Worm (Caenorhabditis elegans) whole organism, late embryonic: ENCODE measurements around the gene pqn-42.

Experiments used
- C08G9.2 ChIP-seq: sonication (generic microtip); optimal IDR thresholded peaks from 2 replicates; lab custom pipeline; 2016; ENCODE audit warnings: mild to moderate bottlenecking, missing genetic modification characterization, moderate library complexity, missing compliant biosample characterization
- F13H6.1 ChIP-seq: sonication (generic microtip); optimal IDR thresholded peaks from 2 replicates; lab custom pipeline; 2016; ENCODE audit warnings: missing genetic modification characterization, missing compliant biosample characterization
- K02D7.2 ChIP-seq: sonication (generic microtip); optimal IDR thresholded peaks from 2 replicates; lab custom pipeline; 2017; ENCODE audit warnings: mild to moderate bottlenecking, missing genetic modification characterization, missing compliant biosample characterization
- Y22D7AL.16 ChIP-seq: sonication (generic microtip); optimal IDR thresholded peaks from 2 replicates; lab custom pipeline; 2016; ENCODE audit warnings: missing genetic modification characterization, missing compliant biosample characterization
- ceh-2 ChIP-seq: sonication (generic microtip); optimal IDR thresholded peaks from 2 replicates; lab custom pipeline; 2016; ENCODE audit warnings: missing genotype, missing genetic modification characterization, missing compliant biosample characterization
- ceh-24 ChIP-seq: sonication (generic microtip); optimal IDR thresholded peaks from 2 replicates; lab custom pipeline; 2016; ENCODE audit warnings: mild to moderate bottlenecking, missing genetic modification characterization, missing compliant biosample characterization
- ceh-30 ChIP-seq: fragments of 150-350 bp; optimal IDR thresholded peaks from 2 replicates; lab custom pipeline; 2014; ENCODE audit warnings: missing biosample characterization, missing genetic modification characterization
- ceh-34 ChIP-seq: sonication (generic microtip); optimal IDR thresholded peaks from 2 replicates; lab custom pipeline; 2016; ENCODE audit warnings: mild to moderate bottlenecking, missing genetic modification characterization, missing compliant biosample characterization
- ceh-45 ChIP-seq: fragments of 200-800 bp; sonication (Bioruptor generic); IDR thresholded peaks from 2 replicates; pipeline ENCODE4 v1.3.6; 2022; ENCODE audit warnings: missing genetic modification reagents, missing genetic modification characterization, missing compliant biosample characterization
- ceh-48 ChIP-seq: sonication (generic microtip); optimal IDR thresholded peaks from 2 replicates; lab custom pipeline; 2016; ENCODE audit warnings: missing genetic modification characterization, inconsistent platforms, missing compliant biosample characterization
- che-1 ChIP-seq: sonication (generic microtip); optimal IDR thresholded peaks from 2 replicates; lab custom pipeline; 2016; ENCODE audit warnings: mild to moderate bottlenecking, missing genetic modification characterization, missing compliant biosample characterization
- dmd-4 ChIP-seq: sonication (generic microtip); optimal IDR thresholded peaks from 2 replicates; lab custom pipeline; 2016; ENCODE audit warnings: borderline replicate concordance, missing genetic modification characterization, missing compliant biosample characterization
- dve-1 ChIP-seq: sonication (generic microtip); optimal IDR thresholded peaks from 2 replicates; lab custom pipeline; 2017; ENCODE audit warnings: antibody characterized with exemption, mild to moderate bottlenecking, missing genetic modification characterization, missing compliant biosample characterization
- elt-4 ChIP-seq: sonication (generic microtip); optimal IDR thresholded peaks from 2 replicates; lab custom pipeline; 2016; ENCODE audit warnings: missing genetic modification characterization, missing compliant biosample characterization
- ets-4 ChIP-seq: sonication (generic microtip); optimal IDR thresholded peaks from 2 replicates; lab custom pipeline; 2016; ENCODE audit warnings: missing genetic modification characterization, missing compliant biosample characterization
- eyg-1 ChIP-seq: sonication (generic microtip); optimal IDR thresholded peaks from 2 replicates; lab custom pipeline; 2016; ENCODE audit warnings: missing genotype, missing genetic modification characterization, missing compliant biosample characterization
- fax-1 ChIP-seq: sonication (generic microtip); optimal IDR thresholded peaks from 2 replicates; lab custom pipeline; 2016; ENCODE audit warnings: missing genotype, missing genetic modification characterization, missing compliant biosample characterization
- gmeb-2 ChIP-seq: sonication (generic microtip); optimal IDR thresholded peaks from 2 replicates; lab custom pipeline; 2016; ENCODE audit warnings: missing genetic modification characterization, inconsistent platforms, missing compliant biosample characterization
- hlh-30 ChIP-seq: sonication (generic microtip); optimal IDR thresholded peaks from 2 replicates; lab custom pipeline; 2017; ENCODE audit warnings: antibody characterized with exemption, missing genetic modification characterization, missing compliant biosample characterization; ENCODE audit not compliant: insufficient read depth
- lim-6 ChIP-seq: sonication (generic microtip); optimal IDR thresholded peaks from 2 replicates; lab custom pipeline; 2016; ENCODE audit warnings: missing genetic modification characterization, missing compliant biosample characterization
- madf-2 ChIP-seq: sonication (generic microtip); optimal IDR thresholded peaks from 2 replicates; lab custom pipeline; 2017; ENCODE audit warnings: missing genetic modification characterization, missing compliant biosample characterization
- mec-3 ChIP-seq: sonication (generic microtip); optimal IDR thresholded peaks from 2 replicates; lab custom pipeline; 2016; ENCODE audit warnings: borderline replicate concordance, missing genetic modification characterization, missing compliant biosample characterization
- nfya-1 ChIP-seq: sonication (generic microtip); optimal IDR thresholded peaks from 2 replicates; lab custom pipeline; 2017; ENCODE audit warnings: missing genetic modification characterization, mild to moderate bottlenecking, missing compliant biosample characterization, antibody characterized with exemption, moderate library complexity
- nhr-11 ChIP-seq: fragments of 150-350 bp; optimal IDR thresholded peaks from 2 replicates; lab custom pipeline; 2014; ENCODE audit warnings: missing biosample characterization, missing genetic modification characterization
- npax-4 ChIP-seq: sonication (generic microtip); optimal IDR thresholded peaks from 2 replicates; lab custom pipeline; 2016; ENCODE audit warnings: missing genetic modification characterization, missing compliant biosample characterization
- odd-2 ChIP-seq: sonication (generic microtip); optimal IDR thresholded peaks from 2 replicates; lab custom pipeline; 2017; ENCODE audit warnings: antibody characterized with exemption, mild to moderate bottlenecking, missing genetic modification characterization, missing compliant biosample characterization
- pag-3 ChIP-seq: sonication (generic microtip); optimal IDR thresholded peaks from 2 replicates; lab custom pipeline; 2016; ENCODE audit warnings: missing compliant biosample characterization, missing genetic modification characterization, borderline replicate concordance
- pha-4 ChIP-seq: fragments of 150-350 bp; optimal IDR thresholded peaks from 2 replicates; lab custom pipeline; 2018; ENCODE audit warnings: missing biosample characterization, missing genetic modification reagents, missing genetic modification characterization
- pros-1 ChIP-seq: fragments of 150-350 bp; optimal IDR thresholded peaks from 2 replicates; lab custom pipeline; 2014; ENCODE audit warnings: missing biosample characterization, missing genetic modification reagents, missing genetic modification characterization
- ref-2 ChIP-seq: sonication (generic microtip); optimal IDR thresholded peaks from 2 replicates; lab custom pipeline; 2016; ENCODE audit warnings: missing genetic modification characterization, missing compliant biosample characterization
- sox-2 ChIP-seq: fragments of 200-800 bp; sonication (Bioruptor generic); IDR thresholded peaks from 2 replicates; pipeline ENCODE4 v1.3.6; 2022; ENCODE audit warnings: missing genetic modification reagents, missing genetic modification characterization, missing compliant biosample characterization
- syd-9 ChIP-seq: sonication (generic microtip); optimal IDR thresholded peaks from 2 replicates; lab custom pipeline; 2016; ENCODE audit warnings: mild to moderate bottlenecking, missing genetic modification characterization, moderate library complexity, missing compliant biosample characterization
- tbx-2 ChIP-seq: sonication (generic microtip); optimal IDR thresholded peaks from 2 replicates; lab custom pipeline; 2016; ENCODE audit warnings: missing genetic modification characterization, missing compliant biosample characterization
- tbx-7 ChIP-seq: sonication (generic microtip); optimal IDR thresholded peaks from 2 replicates; lab custom pipeline; 2016; ENCODE audit warnings: missing genotype, missing genetic modification characterization, missing compliant biosample characterization
- unc-3 ChIP-seq, 2 experiments: fragments of 200-800 bp in 1 of 2; sonication (Bioruptor generic) in 1 of 2; sonication (generic microtip) in 1 of 2; conservative IDR thresholded peaks in 1 of 2; optimal IDR thresholded peaks in 1 of 2; 2 replicates each; pipeline versions ENCODE4 v1.3.6 to Lab custom; 2016 to 2022; ENCODE audit warnings: missing compliant biosample characterization in 2 of 2, missing genetic modification characterization in 2 of 2, missing genetic modification reagents in 1 of 2
- unc-42 ChIP-seq: sonication (generic microtip); optimal IDR thresholded peaks from 2 replicates; lab custom pipeline; 2016; ENCODE audit warnings: missing genotype, missing genetic modification characterization, missing compliant biosample characterization
- unc-55 ChIP-seq: sonication (generic microtip); optimal IDR thresholded peaks from 2 replicates; lab custom pipeline; 2017; ENCODE audit warnings: missing biosample characterization, missing genetic modification reagents, missing genetic modification characterization
- zip-5 ChIP-seq: sonication (generic microtip); optimal IDR thresholded peaks from 2 replicates; lab custom pipeline; 2016; ENCODE audit warnings: missing genetic modification characterization, missing compliant biosample characterization
- ztf-16 ChIP-seq: sonication (generic microtip); optimal IDR thresholded peaks from 2 replicates; lab custom pipeline; 2017; ENCODE audit warnings: missing genetic modification characterization, missing compliant biosample characterization

The pqn-42 gene

DNA sequence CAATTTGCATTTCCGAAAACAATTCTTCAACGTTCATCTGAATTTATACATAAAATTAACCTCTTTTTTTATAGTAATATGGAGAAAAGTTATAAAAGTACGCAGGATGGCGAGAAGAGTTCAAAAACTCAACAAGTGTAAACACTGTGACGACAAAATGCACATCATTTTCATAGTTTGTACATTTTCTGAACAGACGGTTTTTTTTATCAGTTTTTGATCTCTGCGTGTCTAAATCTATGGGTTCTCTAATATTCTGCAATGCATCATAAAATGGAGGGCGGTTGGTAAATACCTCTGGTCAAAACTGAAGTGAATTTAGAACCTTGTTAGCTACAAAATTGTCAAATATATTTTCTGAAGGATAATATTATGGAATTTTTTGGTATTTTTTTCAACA lies 43.3 kb downstream of the pqn-42 start, which contains the start of gene fbxa-4:
Gene fbxa-4 (minus strand): TSS at position 93 of the 400 bp plus-strand sequence.
- TF ChIP-seq ceh-30 (tag; lab: Kevin White, UChicago) (no peak), pha-4 (tag; lab: Kevin White, UChicago) (no peak), npax-4 (tag; lab: Kevin White, UChicago) (no peak), elt-4 (tag; lab: Kevin White, UChicago) (no peak), odd-2 (no peak)

DNA sequence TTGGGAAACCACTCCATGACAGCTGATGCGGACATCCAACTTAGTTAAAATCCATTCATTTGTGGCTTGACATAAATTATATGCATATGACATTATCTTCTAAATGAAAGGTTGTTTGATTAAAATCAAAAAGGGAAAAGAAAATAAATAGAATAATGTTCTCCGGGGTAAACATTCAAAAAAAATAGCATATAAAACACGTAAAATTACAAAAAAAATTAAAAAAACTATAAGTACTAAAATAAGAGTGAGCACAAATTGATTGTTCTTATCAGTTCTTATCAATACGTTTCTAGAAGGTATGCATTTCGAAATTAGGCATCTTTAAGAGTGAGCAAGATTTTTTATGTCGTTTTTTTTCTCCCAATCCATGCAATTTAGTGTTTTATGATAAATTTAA lies 46.1 kb downstream of the pqn-42 start, which contains the start of gene fbxa-182:
Gene fbxa-182 (minus strand): TSS at position 101 of the 400 bp plus-strand sequence.
- TF ChIP-seq ceh-45: no peak
- no peak for TF ChIP-seq mec-3 (tag; lab: Kevin White, UChicago)
- TF ChIP-seq unc-3 (GFP tag; conservative IDR thresholded peaks at IDR 0.05; lab: Robert Waterston, UW): no peak
- TF ChIP-seq unc-3 (tag; optimal IDR thresholded peaks at IDR 0.05; lab: Kevin White, UChicago): no peak
- TF ChIP-seq ref-2 (tag; lab: Kevin White, UChicago): no peak
- TF ChIP-seq ceh-24 (tag; lab: Kevin White, UChicago): no peak
- no peak for TF ChIP-seq lim-6 (tag; lab: Kevin White, UChicago)
- TF ChIP-seq C08G9.2 (tag; lab: Kevin White, UChicago): no peak
- no peak for TF ChIP-seq unc-55 (GFP tag; lab: Kevin White, UChicago)
- no peak for TF ChIP-seq ceh-2
- no peak for TF ChIP-seq che-1
- no peak for TF ChIP-seq dve-1
- no peak for TF ChIP-seq syd-9
- no peak for TF ChIP-seq pag-3 (tag; lab: Kevin White, UChicago)
- TF ChIP-seq eyg-1 (tag; lab: Kevin White, UChicago): no peak

DNA sequence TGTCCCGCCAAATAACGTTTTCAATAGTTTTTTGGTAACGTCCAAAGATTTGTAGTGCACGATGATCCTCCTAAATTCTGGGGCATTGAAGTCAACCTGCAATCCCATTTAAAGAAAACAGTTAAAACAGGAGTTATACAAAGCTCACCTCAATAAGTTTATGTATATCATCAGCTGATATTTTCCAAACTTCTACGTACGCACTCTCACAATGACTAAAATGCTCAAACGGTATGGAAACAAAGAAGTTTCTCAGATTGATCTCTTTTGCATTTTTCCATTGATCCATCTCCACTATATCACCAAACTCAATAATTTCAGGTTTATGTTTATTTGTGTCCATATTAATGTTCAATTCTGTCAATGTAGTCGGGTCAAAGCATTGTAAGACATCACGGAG lies 47.2 kb downstream of the pqn-42 start:
- no peak for TF ChIP-seq tbx-7
- no peak for TF ChIP-seq dmd-4
- no peak for TF ChIP-seq tbx-2 (tag; lab: Kevin White, UChicago)
- no peak for TF ChIP-seq gmeb-2 (tag; lab: Kevin White, UChicago)
- no peak for TF ChIP-seq zip-5 (tag; lab: Kevin White, UChicago)
- no peak for TF ChIP-seq F13H6.1 (tag; lab: Kevin White, UChicago)
- no peak for TF ChIP-seq nhr-11 (tag; lab: Kevin White, UChicago)
- TF ChIP-seq madf-2 (tag; lab: Kevin White, UChicago): no peak

DNA sequence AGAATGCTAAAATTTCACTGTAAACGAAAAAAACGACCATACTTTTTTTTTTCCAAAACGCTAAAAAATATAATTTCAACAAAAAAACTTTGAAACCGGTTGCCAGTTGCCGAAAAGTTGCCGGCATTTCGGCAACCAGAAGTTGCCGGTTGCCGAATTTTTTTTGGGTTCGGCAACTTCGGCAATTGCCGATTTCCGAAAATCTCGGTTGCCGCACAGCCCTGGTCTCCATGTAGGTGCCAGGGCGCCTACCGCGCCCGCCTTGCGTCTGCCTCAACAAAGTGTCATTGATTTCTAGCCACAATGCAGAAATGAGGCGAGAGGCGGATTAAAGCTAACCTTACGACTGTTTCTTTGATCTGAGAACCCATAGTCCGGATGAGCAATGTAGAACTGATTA lies 47.7 kb downstream of the pqn-42 start:
- TF ChIP-seq nfya-1 (tag; lab: Kevin White, UChicago) (no peak), tbx-2 (tag; lab: Kevin White, UChicago) (no peak), che-1 (no peak), fax-1 (tag; lab: Kevin White, UChicago) (no peak), tbx-7 (no peak), ets-4 (no peak), pag-3 (tag; lab: Kevin White, UChicago) (no peak), Y22D7AL.16 (tag; lab: Kevin White, UChicago) (no peak), dve-1 (no peak), pros-1 (no peak), ceh-34 (tag; lab: Kevin White, UChicago) (no peak), hlh-30 (no peak), syd-9 (no peak), ceh-48 (tag; lab: Kevin White, UChicago) (no peak), unc-42 (tag; lab: Kevin White, UChicago) (no peak), unc-55 (GFP tag; lab: Kevin White, UChicago) (no peak), ceh-24 (tag; lab: Kevin White, UChicago) (no peak), sox-2 (GFP tag; lab: Robert Waterston, UW) (no peak), ztf-16 (tag; lab: Kevin White, UChicago) (no peak), K02D7.2 (tag; lab: Kevin White, UChicago) (no peak)
